Worm (Caenorhabditis elegans) whole organism, L4 larva: ENCODE results near the gene txt-18.

Experiments used
- hlh-30 ChIP-seq: sonication (generic microtip); optimal IDR thresholded peaks from 2 replicates; lab custom pipeline; 2017; ENCODE audit warnings: antibody characterized with exemption, mild to moderate bottlenecking, missing genetic modification characterization, missing compliant biosample characterization; ENCODE audit not compliant: insufficient read depth
- nhr-237 ChIP-seq: sonication (generic microtip); optimal IDR thresholded peaks from 2 replicates; lab custom pipeline; 2017; ENCODE audit warnings: missing biosample characterization, missing genetic modification characterization

- TF ChIP-seq hlh-30 (tag; lab: Kevin White, UChicago) (no peak), nhr-237 (tag; lab: Kevin White, UChicago) (no peak)
Measured at ce11 chrII:6344513-6344912, 641 bp downstream of the txt-18 start.
